Fruit fly (Drosophila melanogaster): ENCODE data around the gene CG12608.

DNA sequence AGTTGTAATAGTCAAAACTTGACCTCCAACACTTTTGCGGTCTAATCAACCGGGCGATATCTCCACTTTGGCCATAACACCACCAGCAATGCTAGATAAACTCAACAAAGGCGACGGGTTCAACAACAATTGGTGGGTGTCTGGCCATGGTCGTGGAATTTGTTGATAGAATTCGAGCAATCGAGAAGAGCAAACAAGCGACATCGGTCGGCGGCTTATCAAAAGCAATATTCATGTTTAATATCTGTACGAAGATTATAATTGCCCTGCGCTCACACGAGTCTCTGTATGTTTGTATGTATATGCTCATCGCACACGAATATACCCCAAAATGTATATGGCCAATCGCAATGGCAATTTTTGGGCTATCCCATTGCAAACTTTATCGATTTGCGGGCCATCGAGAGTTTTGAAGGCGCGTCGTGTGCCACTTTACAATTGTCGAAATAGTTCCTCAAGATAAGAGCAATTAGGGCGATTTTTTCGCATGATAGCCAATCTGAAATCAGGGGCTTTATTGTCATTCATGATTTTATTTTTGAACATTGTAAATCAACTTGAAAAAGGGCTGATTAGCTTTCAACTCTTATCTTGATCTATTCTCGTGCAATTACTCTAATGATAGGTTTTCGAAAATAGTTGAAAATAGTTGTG, 36.8 kb downstream of the CG12608 start:
- no peak for TF ChIP-seq CG33017 (tag; optimal IDR thresholded peaks at IDR 0.05)
- TF ChIP-seq bab1 (GFP tag; optimal IDR thresholded peaks at IDR 0.05): no peak
- no peak for TF ChIP-seq Crg-1 (GFP tag; optimal IDR thresholded peaks at IDR 0.05)
- no peak for TF ChIP-seq Hr96 (GFP tag; optimal IDR thresholded peaks at IDR 0.05)
- TF ChIP-seq cic (GFP tag; optimal IDR thresholded peaks at IDR 0.05): no peak

All from whole organism, adult.